Fruit fly (Drosophila melanogaster): ENCODE measurements around the gene Whamy.

The Whamy gene

dm6 chr3R:9740713-9741112 is 33.5 kb downstream of the Whamy start, which contains the start of gene Pnn (continued):
- no peak for TF ChIP-seq CG13775 (GFP tag; optimal IDR thresholded peaks at IDR 0.05)
- TF ChIP-seq bowl (GFP tag; IDR thresholded peaks at IDR 0.05): no peak
- no peak for TF ChIP-seq tll (GFP tag; optimal IDR thresholded peaks at IDR 0.05)
- TF ChIP-seq jigr1 (GFP tag; IDR thresholded peaks at IDR 0.05): no peak
- TF ChIP-seq CG4360 (GFP tag; IDR thresholded peaks at IDR 0.05): no peak
- peak; percentile 69 for TF ChIP-seq nerfin-2 (GFP tag; IDR thresholded peaks at IDR 0.05; ENCODE audit: partially characterized antibody)
- no peak for TF ChIP-seq az2 (GFP tag; optimal IDR thresholded peaks at IDR 0.05)
- peak; percentile 6 for TF ChIP-seq Xbp1 (GFP tag; optimal IDR thresholded peaks at IDR 0.05)
- no peak for TF ChIP-seq CG12155 (GFP tag; optimal IDR thresholded peaks at IDR 0.05)
- peak; percentile 44 for TF ChIP-seq CG7745 (tag; optimal IDR thresholded peaks at IDR 0.05)
- TF ChIP-seq slou (GFP tag; optimal IDR thresholded peaks at IDR 0.05): no peak
- no peak for TF ChIP-seq Ptx1 (GFP tag; IDR thresholded peaks at IDR 0.05)
- TF ChIP-seq CG6813 (GFP tag; optimal IDR thresholded peaks at IDR 0.05): no peak
- peak; percentile 44 for TF ChIP-seq CG2116 (GFP tag; optimal IDR thresholded peaks at IDR 0.05)
- TF ChIP-seq YL-1 (GFP tag; optimal IDR thresholded peaks at IDR 0.05): peak; percentile 21
- TF ChIP-seq HHEX (GFP tag; optimal IDR thresholded peaks at IDR 0.05): no peak
- TF ChIP-seq CG17361 (GFP tag; IDR thresholded peaks at IDR 0.05): no peak
- TF ChIP-seq CG10209 (GFP tag; optimal IDR thresholded peaks at IDR 0.05): no peak
- TF ChIP-seq sens (GFP tag): peak; percentile 35
- peak; percentile 32 for TF ChIP-seq stwl (tag; optimal IDR thresholded peaks at IDR 0.05)
- peak; percentile 92 for TF ChIP-seq knrl (GFP tag; IDR thresholded peaks at IDR 0.05; ENCODE audit: partially characterized antibody)
- peak; percentile 81 for TF ChIP-seq CG2129 (GFP tag; IDR thresholded peaks at IDR 0.05; ENCODE audit: partially characterized antibody)
- peak; percentile 24 for TF ChIP-seq CG17829 (tag; optimal IDR thresholded peaks at IDR 0.05)
- no peak for TF ChIP-seq Oaz (GFP tag; IDR thresholded peaks at IDR 0.05)
- no peak for TF ChIP-seq cato (GFP tag; optimal IDR thresholded peaks at IDR 0.05; ENCODE audit: borderline replicate concordance)
- TF ChIP-seq CG7839 (tag; optimal IDR thresholded peaks at IDR 0.05): no peak
- TF ChIP-seq oc (tag; optimal IDR thresholded peaks at IDR 0.05): no peak
- TF ChIP-seq sug (tag; optimal IDR thresholded peaks at IDR 0.05): peak; percentile 10
- TF ChIP-seq pzg (GFP tag; optimal IDR thresholded peaks at IDR 0.05): peak; percentile 53
- no peak for TF ChIP-seq CG11696 (GFP tag; IDR thresholded peaks at IDR 0.05)
- TF ChIP-seq Sry-β (GFP tag; optimal IDR thresholded peaks at IDR 0.05): peak; percentile 48
- TF ChIP-seq Usf (GFP tag; optimal IDR thresholded peaks at IDR 0.05): no peak
- TF ChIP-seq CG10267 (tag; optimal IDR thresholded peaks at IDR 0.05): peak; percentile 40
- peak; percentile 92 for TF ChIP-seq CG16813 (GFP tag; IDR thresholded peaks at IDR 0.05; ENCODE audit: partially characterized antibody)
- TF ChIP-seq zen (tag; optimal IDR thresholded peaks at IDR 0.05): peak; percentile 39
- no peak for TF ChIP-seq CG6683 (GFP tag; optimal IDR thresholded peaks at IDR 0.05)
- no peak for TF ChIP-seq pho (GFP tag; optimal IDR thresholded peaks at IDR 0.05)
- TF ChIP-seq bbx (GFP tag; IDR thresholded peaks at IDR 0.05; ENCODE audit: partially characterized antibody): peak; percentile 88
- TF ChIP-seq br (optimal IDR thresholded peaks at IDR 0.05): no peak
- no peak for TF ChIP-seq CG16815 (GFP tag; optimal IDR thresholded peaks at IDR 0.05)
- TF ChIP-seq chm (GFP tag; IDR thresholded peaks at IDR 0.05): no peak
- TF ChIP-seq HmgZ (tag; optimal IDR thresholded peaks at IDR 0.05): peak; percentile 21
- no peak for TF ChIP-seq gcm2 (GFP tag; optimal IDR thresholded peaks at IDR 0.05)
- peak; percentile 47 for TF ChIP-seq nmo (GFP tag; optimal IDR thresholded peaks at IDR 0.05)
- TF ChIP-seq Fer2 (tag; optimal IDR thresholded peaks at IDR 0.05): no peak
- no peak for TF ChIP-seq HLH54F (GFP tag; optimal IDR thresholded peaks at IDR 0.05)
- 0 out of 2 replicates have a peak, but pooled peaks have one; percentile 19 for TF ChIP-seq CG32767 (GFP tag; IDR thresholded peaks at IDR 0.05)
- no peak for TF ChIP-seq CG2889 (GFP tag; IDR thresholded peaks at IDR 0.05)
- peak; percentile 59 for TF ChIP-seq CG14710 (tag; optimal IDR thresholded peaks at IDR 0.05)
- TF ChIP-seq CG1024 (GFP tag; IDR thresholded peaks at IDR 0.05): no peak
- no peak for TF ChIP-seq CG9876 (GFP tag; optimal IDR thresholded peaks at IDR 0.05)

Measured in whole organism, embryonic.